Fruit fly (Drosophila melanogaster) whole organism, adult: Measurements from ENCODE around the gene Kmn2.

Experiments
- CG11617 ChIP-seq: fragments of 200-800 bp; sonication (Bioruptor generic); optimal IDR thresholded peaks from 2 replicates; lab custom pipeline; 2017; ENCODE audit warnings: mild to moderate bottlenecking, missing biosample characterization, missing genetic modification reagents, missing genetic modification characterization
- CG12768 ChIP-seq: fragments of 200-800 bp; sonication (Bioruptor generic); optimal IDR thresholded peaks from 2 replicates; lab custom pipeline; 2017; ENCODE audit warnings: missing biosample characterization, missing genetic modification characterization, mild to moderate bottlenecking, moderate library complexity, missing genetic modification reagents
- CG14711 ChIP-seq: fragments of 200-800 bp; sonication (Bioruptor generic); optimal IDR thresholded peaks from 2 replicates; lab custom pipeline; 2018; ENCODE audit warnings: missing biosample characterization, mild to moderate bottlenecking, missing genetic modification characterization, moderate library complexity
- CG1620 ChIP-seq: fragments of 200-800 bp; sonication (Bioruptor generic); optimal IDR thresholded peaks from 2 replicates; lab custom pipeline; 2016; ENCODE audit warnings: missing biosample characterization, missing genetic modification characterization
- CG33017 ChIP-seq: fragments of 200-800 bp; sonication (Bioruptor generic); optimal IDR thresholded peaks from 2 replicates; lab custom pipeline; 2018; ENCODE audit warnings: missing biosample characterization, mild to moderate bottlenecking, missing genetic modification characterization, moderate library complexity
- CG5204 ChIP-seq: fragments of 200-800 bp; sonication (Bioruptor generic); optimal IDR thresholded peaks from 2 replicates; lab custom pipeline; 2016; ENCODE audit warnings: missing biosample characterization, missing genetic modification characterization
- CG7045 ChIP-seq: fragments of 200-800 bp; sonication (Bioruptor generic); optimal IDR thresholded peaks from 2 replicates; lab custom pipeline; 2017; ENCODE audit warnings: missing biosample characterization, mild to moderate bottlenecking, missing genetic modification characterization
- CG7101 ChIP-seq: fragments of 200-800 bp; sonication (Bioruptor generic); optimal IDR thresholded peaks from 2 replicates; lab custom pipeline; 2018; ENCODE audit warnings: missing biosample characterization, mild to moderate bottlenecking, missing genetic modification characterization, moderate library complexity
- Clk ChIP-seq: fragments of 200-800 bp; sonication (Bioruptor generic); optimal IDR thresholded peaks from 2 replicates; lab custom pipeline; 2017; ENCODE audit warnings: missing biosample characterization, missing genetic modification characterization
- Crg-1 ChIP-seq: fragments of 200-800 bp; sonication (Bioruptor generic); optimal IDR thresholded peaks from 2 replicates; lab custom pipeline; 2016; ENCODE audit warnings: missing biosample characterization, missing genetic modification characterization
- Hr96 ChIP-seq: fragments of 200-800 bp; sonication (Bioruptor generic); optimal IDR thresholded peaks from 2 replicates; lab custom pipeline; 2016; ENCODE audit warnings: missing biosample characterization, missing genetic modification characterization
- Mnt ChIP-seq: fragments of 200-800 bp; sonication (Bioruptor generic); optimal IDR thresholded peaks from 2 replicates; lab custom pipeline; 2016; ENCODE audit warnings: missing biosample characterization, mild to moderate bottlenecking, missing genetic modification characterization
- bab1 ChIP-seq: fragments of 200-800 bp; sonication (Bioruptor generic); optimal IDR thresholded peaks from 3 replicates; lab custom pipeline; 2019; ENCODE audit warnings: missing biosample characterization, mild to moderate bottlenecking, missing genetic modification characterization, moderate library complexity
- cic ChIP-seq: fragments of 200-800 bp; sonication (Bioruptor generic); optimal IDR thresholded peaks from 2 replicates; lab custom pipeline; 2017; ENCODE audit warnings: missing biosample characterization, mild to moderate bottlenecking, missing genetic modification characterization, moderate library complexity
- cnc ChIP-seq, 2 experiments: fragments of >200 bp; optimal IDR thresholded peaks; 2 replicates each; lab custom pipeline; 2017
- kay ChIP-seq: fragments of 200-800 bp; sonication (Bioruptor generic); peaks from one replicate; lab custom pipeline; 2016; ENCODE audit warnings: missing biosample characterization, missing genetic modification characterization, borderline replicate concordance
- ovo ChIP-seq: fragments of 200-800 bp; sonication (Bioruptor generic); optimal IDR thresholded peaks from 2 replicates; lab custom pipeline; 2016; ENCODE audit warnings: missing biosample characterization, missing genetic modification characterization
- pad ChIP-seq: fragments of 200-800 bp; sonication (Bioruptor generic); optimal IDR thresholded peaks from 3 replicates; lab custom pipeline; 2017; ENCODE audit warnings: missing biosample characterization, missing genetic modification characterization, mild to moderate bottlenecking, moderate library complexity, missing genetic modification reagents
- tj ChIP-seq: fragments of 200-800 bp; sonication (Bioruptor generic); optimal IDR thresholded peaks from 3 replicates; lab custom pipeline; 2017; ENCODE audit warnings: missing biosample characterization, mild to moderate bottlenecking, missing genetic modification characterization, moderate library complexity
- toe ChIP-seq: fragments of 200-800 bp; sonication (Bioruptor generic); optimal IDR thresholded peaks from 2 replicates; lab custom pipeline; 2016; ENCODE audit warnings: missing biosample characterization, missing genetic modification characterization

Kmn2 gene

DNA sequence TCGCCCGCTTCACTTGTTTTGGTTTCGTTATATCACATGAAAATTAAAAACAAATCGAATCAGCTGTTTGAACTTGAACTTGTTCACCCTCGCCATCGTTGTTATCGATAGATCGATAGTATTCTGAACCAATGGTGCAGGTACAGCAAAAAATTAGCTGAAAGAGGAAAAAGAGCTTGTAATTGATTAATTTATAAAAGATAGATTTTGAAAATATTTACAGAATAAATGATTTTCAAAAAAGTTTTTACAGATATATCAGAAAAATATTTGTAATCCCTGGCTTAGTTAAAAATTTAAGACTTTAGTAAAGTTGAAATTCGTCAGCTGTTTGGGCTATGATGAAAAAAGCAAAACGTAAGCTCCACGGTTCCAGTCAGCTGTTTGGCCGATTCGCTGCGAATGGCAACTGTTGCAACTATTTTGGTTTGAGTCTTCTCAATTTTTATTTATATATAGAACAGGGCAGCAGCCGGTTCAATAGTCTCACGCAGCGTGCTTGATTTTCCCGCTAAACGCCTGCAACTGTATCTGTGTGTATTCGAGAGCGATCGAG lies 31.9 kb upstream of the Kmn2 start, which contains the start of the genes CG11035 and unc-45:
TSS of gene CG11035 (minus strand) at position 87 of the 556 bp plus-strand sequence.
TSS of gene unc-45 (plus strand) at position 379 of the 556 bp plus-strand sequence.
- TF ChIP-seq CG7045 (GFP tag; lab: Kevin White, UChicago) (peak; percentile 51), CG14711 (tag; lab: Kevin White, UChicago) (peak; percentile 53), Clk (GFP tag; lab: Kevin White, UChicago) (no peak), CG12768 (GFP tag; lab: Kevin White, UChicago) (no peak), kay (GFP tag; lab: Kevin White, UChicago) (peak; percentile 98), CG7101 (tag; lab: Kevin White, UChicago) (peak; percentile 33), toe (peak; percentile 79), cic (GFP tag; lab: Kevin White, UChicago) (peak; percentile 10), Crg-1 (peak; percentile 28), CG5204 (GFP tag; lab: Kevin White, UChicago) (no peak), cnc (optimal IDR thresholded peaks at IDR 0.05; lab: Kevin White, UChicago) (no peak), CG11617 (GFP tag; lab: Kevin White, UChicago) (peak; percentile 63), pad (peak; percentile 18), bab1 (peak; percentile 70), Hr96 (no peak), Mnt (GFP tag; lab: Kevin White, UChicago) (peak; percentile 62), CG1620 (GFP tag; lab: Kevin White, UChicago) (peak; percentile 14), tj (GFP tag; lab: Kevin White, UChicago) (peak; percentile 64), CG33017 (tag; lab: Kevin White, UChicago) (peak; percentile 29), ovo (GFP tag; lab: Kevin White, UChicago) (no peak)

DNA sequence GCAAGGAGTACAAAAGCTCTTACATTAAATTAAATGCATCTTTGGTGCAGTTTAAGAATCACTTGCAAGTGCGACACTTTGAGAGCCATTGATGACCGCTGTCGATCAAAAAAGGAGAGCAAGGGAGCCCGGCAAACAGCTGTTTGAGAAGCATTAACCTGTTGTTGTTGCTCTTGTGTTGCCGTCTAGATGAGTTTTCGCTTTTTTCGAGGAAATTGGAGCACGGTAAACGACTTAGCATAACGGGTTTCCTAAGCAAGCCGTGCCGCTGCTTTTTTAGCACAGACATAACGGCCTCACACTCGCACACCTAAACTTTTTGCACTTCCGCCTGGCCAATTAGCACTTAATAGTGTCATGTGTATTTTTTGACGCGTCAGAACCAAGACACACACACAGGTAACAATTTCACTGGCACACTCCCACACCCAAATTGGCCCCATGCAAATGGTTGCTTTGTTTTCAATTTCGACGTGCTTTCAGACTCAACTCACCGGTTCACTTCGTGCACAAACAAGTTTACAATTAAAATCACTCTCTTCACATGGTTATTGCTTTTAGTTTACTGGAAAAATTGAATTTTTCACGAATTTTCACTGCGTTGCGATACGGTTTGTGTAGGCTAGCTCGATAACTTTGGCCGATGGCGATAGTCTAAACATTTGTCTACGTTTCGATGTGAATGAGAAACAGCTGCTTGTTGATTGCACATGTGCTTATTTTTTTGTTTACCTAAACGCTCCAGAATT lies 29.2 kb upstream of the Kmn2 start, which contains the start of the genes CG10903 and CG2747:
TSS of gene CG10903 (plus strand) at position 261 of the 749 bp plus-strand sequence.
TSS of gene CG2747 (minus strand) at position 640 of the 749 bp plus-strand sequence.
- TF ChIP-seq CG33017 (tag; lab: Kevin White, UChicago) = no peak
- TF ChIP-seq kay (GFP tag; lab: Kevin White, UChicago) = peak; percentile 95
- TF ChIP-seq pad = peak; percentile 15
- no peak for TF ChIP-seq CG7045 (GFP tag; lab: Kevin White, UChicago)
- no peak for TF ChIP-seq Hr96
- TF ChIP-seq CG12768 (GFP tag; lab: Kevin White, UChicago) = no peak
- no peak for TF ChIP-seq Clk (GFP tag; lab: Kevin White, UChicago)
- TF ChIP-seq Mnt (GFP tag; lab: Kevin White, UChicago) = peak; percentile 99
- peak; percentile 64 for TF ChIP-seq ovo (GFP tag; lab: Kevin White, UChicago)
- peak; percentile 2 for TF ChIP-seq CG14711 (tag; lab: Kevin White, UChicago)
- no peak for TF ChIP-seq cnc (optimal IDR thresholded peaks at IDR 0.05; lab: Kevin White, UChicago)
- peak; percentile 13 for TF ChIP-seq toe
- TF ChIP-seq cic (GFP tag; lab: Kevin White, UChicago) = peak; percentile 62
- no peak for TF ChIP-seq CG5204 (GFP tag; lab: Kevin White, UChicago)
- no peak for TF ChIP-seq CG7101 (tag; lab: Kevin White, UChicago)
- peak; percentile 56 for TF ChIP-seq bab1
- TF ChIP-seq tj (GFP tag; lab: Kevin White, UChicago) = peak; percentile 60
- TF ChIP-seq Crg-1 = peak; percentile 22
- TF ChIP-seq CG11617 (GFP tag; lab: Kevin White, UChicago) = peak; percentile 65
- peak; percentile 2 for TF ChIP-seq CG1620 (GFP tag; lab: Kevin White, UChicago)

DNA sequence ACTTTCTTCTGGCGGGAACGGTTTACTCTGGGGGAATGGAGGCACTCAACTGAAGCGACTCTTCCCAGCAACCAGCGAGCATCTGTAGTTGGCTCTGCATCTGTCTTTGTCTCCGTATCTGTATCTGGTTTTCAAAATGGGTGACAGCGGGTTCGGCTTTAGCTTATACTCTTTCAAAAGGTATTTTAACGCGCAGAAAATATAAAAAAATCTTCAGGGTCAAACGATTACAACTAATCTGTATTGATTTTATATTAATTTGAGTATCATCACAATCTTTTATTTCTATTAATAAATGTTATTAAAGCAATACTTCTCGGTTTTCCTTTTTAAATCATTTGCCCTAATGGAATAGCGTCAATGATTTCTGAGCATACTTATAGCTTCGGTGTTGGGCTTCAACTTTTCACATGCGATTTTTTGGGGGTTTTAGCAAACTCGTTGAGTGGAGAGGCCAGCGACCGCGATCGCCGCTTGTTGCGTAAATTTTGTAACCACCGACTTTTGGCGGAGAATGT lies 28.4 kb upstream of the Kmn2 start, which contains the start of gene ImpE3:
TSS of gene ImpE3 (minus strand) at position 51 of the 518 bp plus-strand sequence.
- TF ChIP-seq tj (GFP tag; lab: Kevin White, UChicago) (no peak), CG14711 (tag; lab: Kevin White, UChicago) (no peak)

DNA sequence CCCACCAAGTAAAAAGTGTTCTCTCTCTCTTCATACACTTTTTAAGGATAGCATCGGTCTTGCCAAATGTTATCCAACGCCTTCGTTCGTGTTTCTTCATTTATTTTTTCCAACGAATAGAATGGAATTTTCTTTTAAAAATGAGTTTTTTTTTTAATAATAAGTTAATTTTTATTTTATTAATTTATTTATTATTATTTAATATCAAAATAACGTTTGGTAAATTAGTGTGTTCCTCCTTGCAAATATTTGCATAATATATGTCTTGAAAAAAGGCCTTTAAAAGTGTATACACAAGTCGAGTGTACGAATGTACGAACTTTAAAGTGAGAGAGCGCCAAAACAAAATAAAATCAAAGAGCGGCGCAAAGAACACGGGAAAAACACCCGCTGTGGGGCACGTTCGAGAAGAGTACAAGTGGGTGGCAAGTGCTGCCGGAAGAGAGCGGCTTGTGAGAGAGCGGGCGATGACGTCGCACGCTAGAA lies 26.1 kb upstream of the Kmn2 start:
- TF ChIP-seq tj (GFP tag; lab: Kevin White, UChicago) (peak; percentile 35), pad (peak; percentile 1), CG11617 (GFP tag; lab: Kevin White, UChicago) (peak; percentile 71), CG33017 (tag; lab: Kevin White, UChicago) (peak; percentile 81), bab1 (peak; percentile 13), CG12768 (GFP tag; lab: Kevin White, UChicago) (peak; percentile 42), CG7101 (tag; lab: Kevin White, UChicago) (peak; percentile 68), Crg-1 (no peak), toe (no peak), CG7045 (GFP tag; lab: Kevin White, UChicago) (peak; percentile 57)

DNA sequence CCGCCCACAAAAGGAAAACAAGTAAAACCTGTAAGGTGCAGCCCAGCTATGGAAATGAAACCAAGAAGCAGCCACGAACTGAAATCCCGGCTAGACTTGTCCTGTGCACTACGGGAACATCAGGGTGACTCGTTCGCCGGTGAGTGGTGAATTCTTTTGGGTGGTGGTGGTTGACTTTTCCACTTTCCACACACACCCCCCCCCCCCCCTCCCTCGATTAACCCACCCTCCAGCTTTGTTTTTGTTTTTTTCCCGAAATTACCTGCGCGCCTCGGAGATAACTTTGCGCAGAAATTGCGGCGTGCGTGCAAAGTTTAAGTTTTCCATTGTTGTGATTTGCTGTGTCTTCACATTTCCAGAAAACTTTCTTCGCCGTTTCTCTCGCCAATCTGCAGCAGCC lies 25.4 kb upstream of the Kmn2 start:
- TF ChIP-seq CG14711 (tag; lab: Kevin White, UChicago) = no peak
- no peak for TF ChIP-seq CG11617 (GFP tag; lab: Kevin White, UChicago)
- TF ChIP-seq Hr96 = no peak
- TF ChIP-seq CG7045 (GFP tag; lab: Kevin White, UChicago) = no peak
- no peak for TF ChIP-seq Mnt (GFP tag; lab: Kevin White, UChicago)
- no peak for TF ChIP-seq CG12768 (GFP tag; lab: Kevin White, UChicago)
- TF ChIP-seq kay (GFP tag; lab: Kevin White, UChicago) = no peak
- no peak for TF ChIP-seq bab1
- TF ChIP-seq cnc (optimal IDR thresholded peaks at IDR 0.05; lab: Kevin White, UChicago) = no peak
- TF ChIP-seq Clk (GFP tag; lab: Kevin White, UChicago) = no peak
- no peak for TF ChIP-seq CG7101 (tag; lab: Kevin White, UChicago)
- TF ChIP-seq toe = no peak
- no peak for TF ChIP-seq CG33017 (tag; lab: Kevin White, UChicago)
- TF ChIP-seq CG1620 (GFP tag; lab: Kevin White, UChicago) = no peak
- TF ChIP-seq pad = no peak
- no peak for TF ChIP-seq Crg-1
- no peak for TF ChIP-seq cic (GFP tag; lab: Kevin White, UChicago)
